Worm (Caenorhabditis elegans) whole organism, L4 larva: ENCODE results near the gene inx-8.

Experiments used
- F49E8.2 ChIP-seq: sonication (generic microtip); optimal IDR thresholded peaks from 2 replicates; lab custom pipeline; 2016; ENCODE audit warnings: missing compliant biosample characterization, mild to moderate bottlenecking, missing genetic modification characterization, borderline replicate concordance
- R02D3.7 ChIP-seq: fragments of 150-350 bp; sonication (generic microtip); optimal IDR thresholded peaks from 3 replicates; lab custom pipeline; 2014; ENCODE audit warnings: missing biosample characterization, missing genetic modification characterization
- T20F7.1 ChIP-seq: fragments of 200-800 bp; sonication (Bioruptor generic); optimal IDR thresholded peaks from 2 replicates; lab custom pipeline; 2018; ENCODE audit warnings: mild to moderate bottlenecking, missing genetic modification characterization, missing compliant biosample characterization
- Y48G9A.11 ChIP-seq: fragments of 200-800 bp; sonication (Bioruptor generic); IDR thresholded peaks from 2 replicates; pipeline ENCODE4 v1.3.6; 2022; ENCODE audit warnings: missing genetic modification reagents, missing genetic modification characterization, missing compliant biosample characterization
- Y75B8A.6 ChIP-seq: fragments of 200-800 bp; sonication (Bioruptor generic); IDR thresholded peaks from 2 replicates; pipeline ENCODE4 v1.3.6; 2022; ENCODE audit warnings: missing genetic modification reagents, missing genetic modification characterization, missing compliant biosample characterization
- ZK337.2 ChIP-seq: fragments of 200-800 bp; sonication (Bioruptor generic); IDR thresholded peaks from 2 replicates; pipeline ENCODE4 v1.3.6; 2022; ENCODE audit warnings: missing genetic modification reagents, missing genetic modification characterization, missing compliant biosample characterization
- ZK546.5 ChIP-seq, 2 experiments: sonication (generic microtip); optimal IDR thresholded peaks; 2 replicates each; lab custom pipeline; 2017; ENCODE audit warnings: missing biosample characterization in 2 of 2, missing genetic modification characterization in 2 of 2
- aly-2 ChIP-seq: sonication (generic microtip); optimal IDR thresholded peaks from 2 replicates; lab custom pipeline; 2018; ENCODE audit warnings: missing biosample characterization, missing genetic modification characterization
- attf-4 ChIP-seq: sonication (generic microtip); optimal IDR thresholded peaks from 3 replicates; lab custom pipeline; 2017; ENCODE audit warnings: missing biosample characterization, missing genetic modification characterization
- ceh-20 ChIP-seq: fragments of 200-800 bp; sonication (Bioruptor generic); IDR thresholded peaks from 2 replicates; pipeline ENCODE4 v1.3.6; 2022; ENCODE audit warnings: missing genetic modification reagents, missing genetic modification characterization, missing compliant biosample characterization
- ceh-32 ChIP-seq: sonication (generic microtip); optimal IDR thresholded peaks from 2 replicates; lab custom pipeline; 2016; ENCODE audit warnings: mild to moderate bottlenecking, missing genetic modification characterization, missing compliant biosample characterization; ENCODE audit not compliant: poor library complexity
- ceh-62 ChIP-seq: sonication (generic microtip); optimal IDR thresholded peaks from 2 replicates; lab custom pipeline; 2017; ENCODE audit warnings: missing biosample characterization, missing genetic modification characterization
- ceh-82 ChIP-seq: sonication (generic microtip); optimal IDR thresholded peaks from 2 replicates; lab custom pipeline; 2017; ENCODE audit warnings: missing biosample characterization, missing genetic modification characterization
- daf-8 ChIP-seq: fragments of 200-800 bp; sonication (Bioruptor generic); IDR thresholded peaks from 2 replicates; pipeline ENCODE4 v1.3.6; 2022; ENCODE audit warnings: missing genetic modification characterization, missing compliant biosample characterization
- dpl-1 ChIP-seq: fragments of 150-350 bp; optimal IDR thresholded peaks from 2 replicates; lab custom pipeline; 2014; ENCODE audit warnings: missing biosample characterization, missing genetic modification reagents, missing genetic modification characterization
- egl-43 ChIP-seq: fragments of 200-800 bp; sonication (Bioruptor generic); IDR thresholded peaks from 2 replicates; pipeline ENCODE4 v1.3.6; 2022; ENCODE audit warnings: missing genetic modification reagents, missing genetic modification characterization, missing compliant biosample characterization
- fkh-10 ChIP-seq: fragments of 150-350 bp; optimal IDR thresholded peaks from 2 replicates; lab custom pipeline; 2014; ENCODE audit warnings: missing biosample characterization, missing genetic modification reagents, missing genetic modification characterization
- hlh-11 ChIP-seq: fragments of 200-800 bp; sonication (Bioruptor generic); optimal IDR thresholded peaks from 2 replicates; lab custom pipeline; 2018; ENCODE audit warnings: mild to moderate bottlenecking, missing genetic modification characterization, missing compliant biosample characterization
- hlh-30 ChIP-seq: sonication (generic microtip); optimal IDR thresholded peaks from 2 replicates; lab custom pipeline; 2017; ENCODE audit warnings: antibody characterized with exemption, mild to moderate bottlenecking, missing genetic modification characterization, missing compliant biosample characterization; ENCODE audit not compliant: insufficient read depth
- hmg-1.1 ChIP-seq: fragments of 200-800 bp; sonication (Bioruptor generic); IDR thresholded peaks from 2 replicates; pipeline ENCODE4 v1.3.6; 2022; ENCODE audit warnings: missing genetic modification reagents, missing genetic modification characterization, missing compliant biosample characterization
- lim-7 ChIP-seq: fragments of 200-800 bp; sonication (Bioruptor generic); IDR thresholded peaks from 2 replicates; pipeline ENCODE4 v1.3.6; 2022; ENCODE audit warnings: missing genetic modification characterization, missing compliant biosample characterization
- lin-15B ChIP-seq: fragments of 150-350 bp; sonication (generic microtip); optimal IDR thresholded peaks from 3 replicates; lab custom pipeline; 2014; ENCODE audit warnings: missing biosample characterization, missing genetic modification characterization
- lin-38 ChIP-seq: fragments of 200-800 bp; sonication (Bioruptor generic); IDR thresholded peaks from 2 replicates; pipeline ENCODE4 v1.3.6; 2022; ENCODE audit warnings: missing genetic modification reagents, missing genetic modification characterization, missing compliant biosample characterization
- lin-39 ChIP-seq: fragments of 150-350 bp; optimal IDR thresholded peaks from 2 replicates; lab custom pipeline; 2014; ENCODE audit warnings: missing biosample characterization, missing genetic modification reagents, missing genetic modification characterization
- lir-3 ChIP-seq: sonication (generic microtip); optimal IDR thresholded peaks from 2 replicates; lab custom pipeline; 2016; ENCODE audit warnings: mild to moderate bottlenecking, missing genetic modification characterization, missing compliant biosample characterization
- lsy-2 ChIP-seq, 2 experiments: fragments of 150-350 bp in 1 of 2; sonication (generic microtip) in 1 of 2; optimal IDR thresholded peaks; 2 replicates each; lab custom pipeline; 2014 to 2017; ENCODE audit warnings: missing biosample characterization in 2 of 2, missing genetic modification characterization in 2 of 2
- madf-5 ChIP-seq, 2 experiments: fragments of 200-800 bp; sonication (Bioruptor generic); IDR thresholded peaks; 2 replicates each; pipeline ENCODE4 v1.3.6; 2022; ENCODE audit warnings: missing compliant biosample characterization in 2 of 2, missing genetic modification characterization in 2 of 2
- mdt-29 ChIP-seq: fragments of 200-800 bp; sonication (Bioruptor generic); IDR thresholded peaks from 2 replicates; pipeline ENCODE4 v1.3.6; 2022; ENCODE audit warnings: missing genetic modification reagents, missing genetic modification characterization, missing compliant biosample characterization
- mep-1 ChIP-seq: fragments of 150-350 bp; sonication (generic microtip); optimal IDR thresholded peaks from 3 replicates; lab custom pipeline; 2014; ENCODE audit warnings: missing biosample characterization, missing genetic modification characterization
- mes-2 ChIP-seq: sonication (generic microtip); optimal IDR thresholded peaks from 2 replicates; lab custom pipeline; 2016; ENCODE audit warnings: missing genotype, mild to moderate bottlenecking, missing genetic modification characterization, missing compliant biosample characterization; ENCODE audit not compliant: poor library complexity, severe bottlenecking
- mxl-2 ChIP-seq: fragments of 200-800 bp; sonication (Bioruptor generic); conservative IDR thresholded peaks from 2 replicates; pipeline ENCODE4 v1.3.6; 2022; ENCODE audit warnings: missing genetic modification reagents, missing genetic modification characterization, missing compliant biosample characterization
- mxl-3 ChIP-seq: fragments of 200-800 bp; sonication (Bioruptor generic); optimal IDR thresholded peaks from 2 replicates; lab custom pipeline; 2018; ENCODE audit warnings: mild to moderate bottlenecking, missing genetic modification characterization, missing compliant biosample characterization
- nhr-10 ChIP-seq: fragments of 150-350 bp; optimal IDR thresholded peaks from 2 replicates; lab custom pipeline; 2014; ENCODE audit warnings: missing biosample characterization, missing genetic modification characterization
- nhr-102 ChIP-seq: sonication (generic microtip); optimal IDR thresholded peaks from 2 replicates; lab custom pipeline; 2016; ENCODE audit warnings: mild to moderate bottlenecking, missing genetic modification characterization, moderate library complexity, missing compliant biosample characterization
- nhr-11 ChIP-seq: fragments of 150-350 bp; optimal IDR thresholded peaks from 2 replicates; lab custom pipeline; 2014; ENCODE audit warnings: missing biosample characterization, missing genetic modification characterization
- nhr-111 ChIP-seq: fragments of 200-800 bp; sonication (Bioruptor generic); optimal IDR thresholded peaks from 2 replicates; lab custom pipeline; 2018; ENCODE audit warnings: mild to moderate bottlenecking, missing genetic modification characterization, missing compliant biosample characterization
- nhr-28 ChIP-seq: fragments of 150-350 bp; optimal IDR thresholded peaks from 2 replicates; lab custom pipeline; 2014; ENCODE audit warnings: missing biosample characterization, missing genetic modification characterization
- nhr-6 ChIP-seq: fragments of 150-350 bp; optimal IDR thresholded peaks from 2 replicates; lab custom pipeline; 2014; ENCODE audit warnings: missing biosample characterization, missing genetic modification characterization
- php-3 ChIP-seq: fragments of 200-800 bp; sonication (Bioruptor generic); IDR thresholded peaks from 2 replicates; pipeline ENCODE4 v1.3.6; 2022; ENCODE audit warnings: missing genetic modification reagents, missing genetic modification characterization, missing compliant biosample characterization
- rbr-2 ChIP-seq: sonication (generic microtip); optimal IDR thresholded peaks from 2 replicates; lab custom pipeline; 2016; ENCODE audit warnings: missing genotype, missing genetic modification characterization, missing compliant biosample characterization
- saeg-2 ChIP-seq: fragments of 200-800 bp; sonication (Bioruptor generic); IDR thresholded peaks from 2 replicates; pipeline ENCODE4 v1.3.6; 2022; ENCODE audit warnings: missing genetic modification reagents, missing genetic modification characterization, missing compliant biosample characterization
- sdz-12 ChIP-seq: fragments of 200-800 bp; sonication (Bioruptor generic); optimal IDR thresholded peaks from 2 replicates; lab custom pipeline; 2018; ENCODE audit warnings: mild to moderate bottlenecking, missing genetic modification characterization, missing compliant biosample characterization
- set-16 ChIP-seq: fragments of 200-800 bp; sonication (Bioruptor generic); IDR thresholded peaks from 2 replicates; pipeline ENCODE4 v1.3.6; 2022; ENCODE audit warnings: missing genetic modification reagents, missing genetic modification characterization, missing compliant biosample characterization
- skn-1 ChIP-seq: fragments of 150-350 bp; optimal IDR thresholded peaks from 2 replicates; lab custom pipeline; 2014; ENCODE audit warnings: missing biosample characterization, missing genetic modification characterization
- snpc-1.2 ChIP-seq: fragments of 200-800 bp; sonication (Bioruptor generic); IDR thresholded peaks from 2 replicates; pipeline ENCODE4 v1.3.6; 2022; ENCODE audit warnings: missing genetic modification reagents, missing genetic modification characterization, missing compliant biosample characterization
- spr-3 ChIP-seq: fragments of 200-800 bp; sonication (Bioruptor generic); optimal IDR thresholded peaks from 2 replicates; lab custom pipeline; 2018; ENCODE audit warnings: mild to moderate bottlenecking, missing genetic modification characterization, missing compliant biosample characterization
- unc-130 ChIP-seq: sonication (generic microtip); optimal IDR thresholded peaks from 2 replicates; lab custom pipeline; 2016; ENCODE audit warnings: missing genetic modification reagents, missing genetic modification characterization, missing compliant biosample characterization
- unc-62 ChIP-seq, 3 experiments: fragments of 150-350 bp in 1 of 3; sonication (generic microtip); optimal IDR thresholded peaks in 2 of 3; peaks in 1 of 3; 1 replicate in 1 of 3; 2 replicates in 2 of 3; lab custom pipeline; 2014 to 2017; ENCODE audit warnings: missing biosample characterization in 3 of 3, missing genetic modification characterization in 3 of 3, missing genetic modification reagents in 3 of 3, missing genotype in 1 of 3
- ztf-11 ChIP-seq: fragments of 150-350 bp; optimal IDR thresholded peaks from 2 replicates; lab custom pipeline; 2014; ENCODE audit warnings: missing biosample characterization, missing genetic modification characterization

The inx-8 gene

ce11 chrIV:11695634-11696033, 22.0 kb downstream of the inx-8 start (continued):
- TF ChIP-seq snpc-1.2 (GFP tag; lab: Robert Waterston, UW), result peak; percentile 60; the same call in 1 of the 2 replicates
- no peak for TF ChIP-seq lin-39 (tag; lab: Kevin White, UChicago)
- TF ChIP-seq nhr-6 (tag; lab: Kevin White, UChicago), result no peak
- no peak for TF ChIP-seq nhr-11 (tag; lab: Kevin White, UChicago)
- no peak for TF ChIP-seq skn-1 (tag; lab: Kevin White, UChicago)
- no peak for TF ChIP-seq mdt-29 (GFP tag; lab: Robert Waterston, UW)
- TF ChIP-seq ceh-62 (tag; lab: Kevin White, UChicago), result no peak
- 0 out of 2 replicates have a peak, but pooled peaks have one; percentile 50 for TF ChIP-seq Y48G9A.11
- TF ChIP-seq saeg-2 (GFP tag; lab: Robert Waterston, UW), result no peak
- TF ChIP-seq lsy-2 (tag; optimal IDR thresholded peaks at IDR 0.05; lab: Kevin White, UChicago), result no peak
- no peak for TF ChIP-seq rbr-2 (tag; lab: Kevin White, UChicago)
- no peak for TF ChIP-seq lir-3 (tag; lab: Kevin White, UChicago)
- no peak for TF ChIP-seq attf-4 (tag; lab: Kevin White, UChicago)
- TF ChIP-seq hmg-1.1 (GFP tag; lab: Robert Waterston, UW), result no peak
- peak; percentile 88 for TF ChIP-seq F49E8.2
- TF ChIP-seq ceh-32 (tag; lab: Kevin White, UChicago), result no peak
- TF ChIP-seq ztf-11, result no peak
- TF ChIP-seq dpl-1 (GFP tag; lab: Kevin White, UChicago), result no peak
- no peak for TF ChIP-seq mxl-2
- TF ChIP-seq lin-38 (GFP tag; lab: Robert Waterston, UW), result peak; percentile 31; the same call in 1 of the 2 replicates
- TF ChIP-seq mes-2 (tag; lab: Kevin White, UChicago), result no peak
- no peak for TF ChIP-seq mep-1 (tag; lab: Kevin White, UChicago)
- TF ChIP-seq R02D3.7 (tag; lab: Kevin White, UChicago), result no peak
- TF ChIP-seq daf-8 (GFP tag; lab: Robert Waterston, UW), result no peak
- no peak for TF ChIP-seq aly-2 (tag; lab: Kevin White, UChicago)
- no peak for TF ChIP-seq T20F7.1 (GFP tag; lab: Kevin White, UChicago)
- peak; percentile 60 for TF ChIP-seq unc-130 (GFP tag; lab: Kevin White, UChicago)
- no peak for TF ChIP-seq set-16 (GFP tag; lab: Robert Waterston, UW)
- no peak for TF ChIP-seq egl-43 (GFP tag; lab: Robert Waterston, UW)
- TF ChIP-seq hlh-11 (tag; lab: Kevin White, UChicago), result no peak

- no peak for TF ChIP-seq nhr-10 (tag; lab: Kevin White, UChicago)
- TF ChIP-seq unc-62 (GFP tag; optimal IDR thresholded peaks at IDR 0.05 in 1 of 2; lab: Kevin White, UChicago), result peak in 1 of 2 experiments; percentile 95
- no peak for TF ChIP-seq unc-62 (tag; optimal IDR thresholded peaks at IDR 0.05; lab: Kevin White, UChicago)
- no peak for TF ChIP-seq ceh-20 (GFP tag; lab: Robert Waterston, UW)
These were observed 23.9 kb downstream of the inx-8 start for ce11 chrIV:11697514-11697913.

- TF ChIP-seq sdz-12 (GFP tag; lab: Kevin White, UChicago) (no peak), hlh-30 (tag; lab: Kevin White, UChicago) (peak; percentile 20), nhr-111 (GFP tag; lab: Kevin White, UChicago) (no peak), nhr-28 (tag; lab: Kevin White, UChicago) (peak; percentile 4), fkh-10 (GFP tag; lab: Kevin White, UChicago) (no peak), lim-7 (GFP tag; lab: Robert Waterston, UW) (no peak), saeg-2 (GFP tag; lab: Robert Waterston, UW) (no peak), unc-62 (GFP tag; optimal IDR thresholded peaks at IDR 0.05 in 1 of 2; lab: Kevin White, UChicago) (peak in 1 of 2 experiments; percentile 16), unc-62 (tag; optimal IDR thresholded peaks at IDR 0.05; lab: Kevin White, UChicago) (no peak), mxl-3 (GFP tag; lab: Kevin White, UChicago) (peak; percentile 58), ZK337.2 (GFP tag; lab: Robert Waterston, UW) (no peak), nhr-102 (tag; lab: Kevin White, UChicago) (no peak), ceh-82 (tag; lab: Kevin White, UChicago) (no peak), php-3 (GFP tag; lab: Robert Waterston, UW) (no peak), lin-15B (tag; lab: Kevin White, UChicago) (no peak), ZK546.5 (tag; optimal IDR thresholded peaks at IDR 0.05; lab: Kevin White, UChicago) (no peak), madf-5 (GFP tag; IDR thresholded peaks at IDR 0.05; lab: Robert Waterston, UW) (no peak), spr-3 (GFP tag; lab: Kevin White, UChicago) (no peak), snpc-1.2 (GFP tag; lab: Robert Waterston, UW) (no peak), nhr-6 (tag; lab: Kevin White, UChicago) (no peak), Y75B8A.6 (no peak)
- TF ChIP-seq, all 104 proteins: peak for 4
These were observed 26.5 kb downstream of the inx-8 start for ce11 chrIV:11700100-11700499.
